Fruit fly (Drosophila melanogaster) whole organism, embryonic: ENCODE measurements around the gene Plod.
A peak's percentile ranks its signal among the peaks of the same experiment; 100 is the strongest.

Experiments used
- Atf6 ChIP-seq: fragments of 200-800 bp; sonication (Bioruptor generic); IDR thresholded peaks from 2 replicates; pipeline ENCODE4 v1.3.6; 2022; ENCODE audit warnings: missing biosample characterization, missing genetic modification characterization
- CG10543 ChIP-seq: fragments of 200-800 bp; sonication (Bioruptor generic); optimal IDR thresholded peaks from 3 replicates; lab custom pipeline; 2017; ENCODE audit warnings: missing biosample characterization, mild to moderate bottlenecking, missing genetic modification characterization, moderate library complexity
- CG1233 ChIP-seq: fragments of 200-800 bp; sonication (Bioruptor generic); optimal IDR thresholded peaks from 4 replicates; lab custom pipeline; 2018; ENCODE audit warnings: missing biosample characterization, mild to moderate bottlenecking, missing genetic modification characterization
- CG12391 ChIP-seq: fragments of 200-800 bp; sonication (Bioruptor generic); optimal IDR thresholded peaks from 3 replicates; lab custom pipeline; 2018; ENCODE audit warnings: missing biosample characterization, mild to moderate bottlenecking, missing genetic modification characterization, moderate library complexity
- CG13287 ChIP-seq: fragments of 200-800 bp; sonication (Bioruptor generic); IDR thresholded peaks from 2 replicates; pipeline ENCODE4 v1.3.6; 2022; ENCODE audit warnings: missing biosample characterization, missing genetic modification characterization; ENCODE audit not compliant: partially characterized antibody
- CG13775 ChIP-seq: fragments of 200-800 bp; sonication (Bioruptor generic); optimal IDR thresholded peaks from 3 replicates; lab custom pipeline; 2017; ENCODE audit warnings: missing biosample characterization, mild to moderate bottlenecking, missing genetic modification characterization
- CG15514 ChIP-seq: fragments of 200-800 bp; sonication (Bioruptor generic); optimal IDR thresholded peaks from 3 replicates; lab custom pipeline; 2017; ENCODE audit warnings: missing biosample characterization, missing genetic modification characterization, mild to moderate bottlenecking, moderate library complexity, missing genetic modification reagents
- CG17186 ChIP-seq: fragments of 200-800 bp; sonication (Bioruptor generic); optimal IDR thresholded peaks from 3 replicates; lab custom pipeline; 2017; ENCODE audit warnings: missing biosample characterization, missing genetic modification reagents, missing genetic modification characterization
- CG17361 ChIP-seq: fragments of 200-800 bp; sonication (Bioruptor generic); IDR thresholded peaks from 3 replicates; pipeline ENCODE4 v1.3.6; 2022; ENCODE audit warnings: missing biosample characterization, missing genetic modification characterization
- CG2875 ChIP-seq: fragments of 200-800 bp; sonication (Bioruptor generic); optimal IDR thresholded peaks from 2 replicates; lab custom pipeline; 2017; ENCODE audit warnings: missing biosample characterization, mild to moderate bottlenecking, missing genetic modification characterization, missing genetic modification reagents
- CG32772 ChIP-seq: fragments of 200-800 bp; sonication (Bioruptor generic); IDR thresholded peaks from 2 replicates; pipeline ENCODE4 v1.3.6; 2022; ENCODE audit warnings: missing biosample characterization, missing genetic modification characterization
- CG3281 ChIP-seq: fragments of 200-800 bp; sonication (Bioruptor generic); optimal IDR thresholded peaks from 3 replicates; lab custom pipeline; 2017; ENCODE audit warnings: missing biosample characterization, mild to moderate bottlenecking, missing genetic modification characterization
- CG3847 ChIP-seq: fragments of 200-800 bp; sonication (Bioruptor generic); IDR thresholded peaks from 2 replicates; pipeline ENCODE4 v1.3.6; 2022; ENCODE audit warnings: missing biosample characterization, missing genetic modification characterization
- CG4328 ChIP-seq: fragments of 200-800 bp; sonication (Bioruptor generic); optimal IDR thresholded peaks from 3 replicates; lab custom pipeline; 2017; ENCODE audit warnings: missing biosample characterization, missing genetic modification reagents, missing genetic modification characterization
- CG4424 ChIP-seq: fragments of 200-800 bp; sonication (Bioruptor generic); optimal IDR thresholded peaks from 3 replicates; lab custom pipeline; 2016; ENCODE audit warnings: missing biosample characterization, missing genetic modification characterization
- CG6654 ChIP-seq: fragments of 200-800 bp; sonication (Bioruptor generic); optimal IDR thresholded peaks from 2 replicates; lab custom pipeline; 2017; ENCODE audit warnings: missing biosample characterization, mild to moderate bottlenecking, missing genetic modification characterization
- CG6813 ChIP-seq: fragments of 200-800 bp; sonication (Bioruptor generic); optimal IDR thresholded peaks from 2 replicates; lab custom pipeline; 2017; ENCODE audit warnings: missing biosample characterization, missing genetic modification characterization, mild to moderate bottlenecking, moderate library complexity, missing genetic modification reagents
- CG7372 ChIP-seq: fragments of 200-800 bp; sonication (Bioruptor generic); IDR thresholded peaks from 2 replicates; pipeline ENCODE4 v1.3.6; 2022; ENCODE audit warnings: missing biosample characterization, missing genetic modification characterization
- CG7745 ChIP-seq: fragments of 200-800 bp; sonication (Bioruptor generic); optimal IDR thresholded peaks from 2 replicates; lab custom pipeline; 2018; ENCODE audit warnings: missing biosample characterization, mild to moderate bottlenecking, missing genetic modification characterization, moderate library complexity
- CG9817 ChIP-seq: fragments of 200-800 bp; sonication (Bioruptor generic); optimal IDR thresholded peaks from 2 replicates; lab custom pipeline; 2018; ENCODE audit warnings: missing biosample characterization, mild to moderate bottlenecking, missing genetic modification characterization, moderate library complexity
- CG9876 ChIP-seq: fragments of 200-800 bp; sonication (Bioruptor generic); optimal IDR thresholded peaks from 2 replicates; lab custom pipeline; 2016; ENCODE audit warnings: missing biosample characterization, missing genetic modification characterization
- Deaf1 ChIP-seq: fragments of 200-800 bp; optimal IDR thresholded peaks from 3 replicates; lab custom pipeline; 2019; ENCODE audit warnings: missing biosample characterization, mild to moderate bottlenecking, missing genetic modification characterization, moderate library complexity
- Dfd ChIP-seq, 2 experiments: fragments of >200 bp; optimal IDR thresholded peaks; 2 replicates each; lab custom pipeline; 2017; ENCODE audit warnings: missing biosample characterization in 2 of 2, missing genetic modification characterization in 2 of 2
- Doc3 ChIP-seq: fragments of 200-800 bp; sonication (Bioruptor generic); IDR thresholded peaks from 3 replicates; pipeline ENCODE4 v1.3.6; 2022; ENCODE audit warnings: missing biosample characterization, missing genetic modification characterization; ENCODE audit not compliant: partially characterized antibody
- Gsc ChIP-seq: fragments of 200-800 bp; sonication (Bioruptor generic); IDR thresholded peaks from 2 replicates; pipeline ENCODE4 v1.3.6; 2022; ENCODE audit warnings: missing biosample characterization, missing genetic modification characterization
- H15 ChIP-seq: fragments of 200-800 bp; sonication (Bioruptor generic); IDR thresholded peaks from 3 replicates; pipeline ENCODE4 v1.3.6; 2022; ENCODE audit warnings: missing biosample characterization, missing genetic modification characterization
- HLH3B ChIP-seq: fragments of 200-800 bp; sonication (Bioruptor generic); IDR thresholded peaks from 2 replicates; pipeline ENCODE4 v1.3.6; 2022; ENCODE audit warnings: missing biosample characterization, missing genetic modification characterization
- HmgD ChIP-seq: fragments of 200-800 bp; sonication (Bioruptor generic); optimal IDR thresholded peaks from 3 replicates; lab custom pipeline; 2016; ENCODE audit warnings: missing biosample characterization, missing genetic modification characterization
- NK7.1 ChIP-seq: fragments of 200-800 bp; sonication (Bioruptor generic); optimal IDR thresholded peaks from 3 replicates; lab custom pipeline; 2016; ENCODE audit warnings: missing biosample characterization, missing genetic modification characterization
- Optix ChIP-seq: fragments of 200-800 bp; sonication (Bioruptor generic); IDR thresholded peaks from 3 replicates; pipeline ENCODE4 v1.3.6; 2022; ENCODE audit warnings: missing biosample characterization, missing genetic modification characterization
- Sry-β ChIP-seq: fragments of 200-800 bp; sonication (Bioruptor generic); optimal IDR thresholded peaks from 2 replicates; lab custom pipeline; 2018; ENCODE audit warnings: missing biosample characterization, mild to moderate bottlenecking, missing genetic modification characterization, moderate library complexity
- Taf1 ChIP-seq: fragments of 200-800 bp; sonication (Bioruptor generic); IDR thresholded peaks from 2 replicates; pipeline ENCODE4 v1.3.6; 2022; ENCODE audit warnings: missing biosample characterization, missing genetic modification characterization
- ab ChIP-seq: fragments of 200-800 bp; sonication (Bioruptor generic); optimal IDR thresholded peaks from 2 replicates; lab custom pipeline; 2016; ENCODE audit warnings: missing biosample characterization, missing genetic modification characterization
- al ChIP-seq: fragments of 200-800 bp; sonication (Bioruptor generic); IDR thresholded peaks from 2 replicates; pipeline ENCODE4 v1.3.6; 2022; ENCODE audit warnings: missing biosample characterization, missing genetic modification characterization
- ara ChIP-seq: fragments of 200-800 bp; sonication (Bioruptor generic); IDR thresholded peaks from 2 replicates; pipeline ENCODE4 v1.3.6; 2022; ENCODE audit warnings: missing biosample characterization, missing genetic modification characterization
- bbx ChIP-seq: fragments of 200-800 bp; sonication (Bioruptor generic); IDR thresholded peaks from 2 replicates; pipeline ENCODE4 v1.3.6; 2022; ENCODE audit warnings: missing biosample characterization, missing genetic modification characterization; ENCODE audit not compliant: partially characterized antibody
- cg ChIP-seq: fragments of 200-800 bp; sonication (Bioruptor generic); optimal IDR thresholded peaks from 3 replicates; lab custom pipeline; 2019; ENCODE audit warnings: missing biosample characterization, mild to moderate bottlenecking, missing genetic modification characterization, moderate library complexity
- chn ChIP-seq: fragments of 200-800 bp; sonication (Bioruptor generic); optimal IDR thresholded peaks from 2 replicates; lab custom pipeline; 2016; ENCODE audit warnings: missing biosample characterization, missing genetic modification characterization
- crp ChIP-seq, 2 experiments: fragments of 200-800 bp; sonication (Bioruptor generic); optimal IDR thresholded peaks; 2 replicates in 1 of 2; 3 replicates in 1 of 2; lab custom pipeline; 2017; ENCODE audit warnings: missing biosample characterization in 2 of 2, missing genetic modification characterization in 2 of 2, mild to moderate bottlenecking in 1 of 2, moderate library complexity in 1 of 2
- dysf ChIP-seq: fragments of 200-800 bp; sonication (Bioruptor generic); IDR thresholded peaks from 3 replicates; pipeline ENCODE4 v1.3.6; 2022; ENCODE audit warnings: missing biosample characterization, missing genetic modification characterization
- grn ChIP-seq: fragments of 200-800 bp; sonication (Bioruptor generic); optimal IDR thresholded peaks from 3 replicates; lab custom pipeline; 2017; ENCODE audit warnings: missing biosample characterization, missing genetic modification characterization
- gro ChIP-seq: fragments of 200-800 bp; sonication (Bioruptor generic); optimal IDR thresholded peaks from 2 replicates; lab custom pipeline; 2016; ENCODE audit warnings: missing biosample characterization, missing genetic modification characterization
- ind ChIP-seq: fragments of 200-800 bp; sonication (Bioruptor generic); optimal IDR thresholded peaks from 3 replicates; lab custom pipeline; 2016; ENCODE audit warnings: missing biosample characterization, missing genetic modification characterization
- kni ChIP-seq: fragments of 200-800 bp; sonication (Bioruptor generic); optimal IDR thresholded peaks from 3 replicates; lab custom pipeline; 2017; ENCODE audit warnings: mild to moderate bottlenecking, missing biosample characterization, missing genetic modification reagents, missing genetic modification characterization
- nmo ChIP-seq: fragments of 200-800 bp; sonication (Bioruptor generic); optimal IDR thresholded peaks from 2 replicates; lab custom pipeline; 2018; ENCODE audit warnings: missing biosample characterization, mild to moderate bottlenecking, missing genetic modification characterization, moderate library complexity
- odd ChIP-seq: fragments of 200-800 bp; sonication (Bioruptor generic); optimal IDR thresholded peaks from 2 replicates; lab custom pipeline; 2017; ENCODE audit warnings: missing biosample characterization, mild to moderate bottlenecking, missing genetic modification characterization
- slbo ChIP-seq: fragments of 200-800 bp; sonication (Bioruptor generic); IDR thresholded peaks from 2 replicates; pipeline ENCODE4 v1.3.6; 2022; ENCODE audit warnings: missing biosample characterization, missing genetic modification characterization
- ssp ChIP-seq: fragments of 200-800 bp; sonication (Bioruptor generic); IDR thresholded peaks from 2 replicates; pipeline ENCODE4 v1.3.6; 2022; ENCODE audit warnings: missing biosample characterization, missing genetic modification characterization
- tx ChIP-seq: fragments of 200-800 bp; sonication (Bioruptor generic); optimal IDR thresholded peaks from 2 replicates; lab custom pipeline; 2016; ENCODE audit warnings: missing biosample characterization, missing genetic modification characterization
- vnd ChIP-seq: fragments of 200-800 bp; sonication (Bioruptor generic); IDR thresholded peaks from 3 replicates; pipeline ENCODE4 v1.3.6; 2022; ENCODE audit warnings: missing biosample characterization, missing genetic modification characterization; ENCODE audit not compliant: partially characterized antibody
- wdn ChIP-seq: fragments of 200-800 bp; sonication (Bioruptor generic); IDR thresholded peaks from 2 replicates; pipeline ENCODE4 v1.3.6; 2022; ENCODE audit warnings: missing biosample characterization, missing genetic modification characterization
- zfh2 ChIP-seq: fragments of 200-800 bp; sonication (Bioruptor generic); optimal IDR thresholded peaks from 2 replicates; lab custom pipeline; 2016; ENCODE audit warnings: missing biosample characterization, missing genetic modification characterization

Gene Plod

dm6 chr3L:11248303-11248702, 42.5 kb upstream of the Plod start (continued):
- no peak for TF ChIP-seq CG13775 (GFP tag; lab: Kevin White, UChicago)
- no peak for TF ChIP-seq Optix (GFP tag; lab: Robert Waterston, UW)
- no peak for TF ChIP-seq HmgD
- no peak for TF ChIP-seq wdn (GFP tag; lab: Robert Waterston, UW)
- peak; percentile 34; the same call in 1 of the 2 replicates for TF ChIP-seq Atf6 (GFP tag; lab: Robert Waterston, UW)
- no peak for TF ChIP-seq CG1233 (GFP tag; lab: Kevin White, UChicago)
- no peak for TF ChIP-seq CG4424
- no peak for TF ChIP-seq ind (GFP tag; lab: Kevin White, UChicago)
- TF ChIP-seq CG9817 (tag; lab: Kevin White, UChicago): no peak
- TF ChIP-seq vnd (GFP tag; lab: Robert Waterston, UW): no peak
- no peak for TF ChIP-seq Gsc (GFP tag; lab: Robert Waterston, UW)
- TF ChIP-seq ab (GFP tag; lab: Kevin White, UChicago): no peak
- TF ChIP-seq bbx (GFP tag; lab: Robert Waterston, UW): no peak; the same call in 1 of the 2 replicates
- no peak for TF ChIP-seq CG32772
- TF ChIP-seq chn (GFP tag; lab: Kevin White, UChicago): no peak
- no peak for TF ChIP-seq ssp (GFP tag; lab: Robert Waterston, UW)
- no peak for TF ChIP-seq nmo (GFP tag; lab: Kevin White, UChicago)
- no peak for TF ChIP-seq odd
- TF ChIP-seq CG10543 (GFP tag; lab: Kevin White, UChicago): no peak
- TF ChIP-seq H15 (GFP tag; lab: Robert Waterston, UW): no peak
- no peak for TF ChIP-seq Taf1
- 0 out of 3 replicates have a peak, but pooled peaks have one; percentile 11 for TF ChIP-seq CG17361 (GFP tag; lab: Robert Waterston, UW)
- no peak for TF ChIP-seq cg
- no peak for TF ChIP-seq gro (GFP tag; lab: Kevin White, UChicago)
- no peak for TF ChIP-seq CG3847 (GFP tag; lab: Robert Waterston, UW)
- no peak for TF ChIP-seq CG13287
- TF ChIP-seq slbo (GFP tag; lab: Robert Waterston, UW): no peak
- TF ChIP-seq CG2875: no peak
- no peak for TF ChIP-seq CG6813 (GFP tag; lab: Kevin White, UChicago)
- TF ChIP-seq grn: no peak
- TF ChIP-seq CG7372: no peak
- no peak for TF ChIP-seq crp (GFP tag; optimal IDR thresholded peaks at IDR 0.05; lab: Kevin White, UChicago)
- peak; percentile 15 for TF ChIP-seq CG15514 (GFP tag; lab: Kevin White, UChicago)
- no peak for TF ChIP-seq NK7.1 (GFP tag; lab: Kevin White, UChicago)
- TF ChIP-seq CG9876 (GFP tag; lab: Kevin White, UChicago): no peak
- no peak for TF ChIP-seq Sry-β (GFP tag; lab: Kevin White, UChicago)
- no peak for TF ChIP-seq HLH3B (GFP tag; lab: Robert Waterston, UW)
- peak; percentile 9 for TF ChIP-seq Deaf1 (tag; lab: Kevin White, UChicago)
- TF ChIP-seq CG12391 (tag; lab: Kevin White, UChicago): no peak
- TF ChIP-seq CG17186 (GFP tag; lab: Kevin White, UChicago): no peak
- TF ChIP-seq CG3281 (GFP tag; lab: Kevin White, UChicago): peak; percentile 47
- TF ChIP-seq CG7745 (tag; lab: Kevin White, UChicago): no peak
- TF ChIP-seq kni (GFP tag; lab: Kevin White, UChicago): no peak
- no peak for TF ChIP-seq tx (GFP tag; lab: Kevin White, UChicago)
- TF ChIP-seq CG4328 (GFP tag; lab: Kevin White, UChicago): no peak
- no peak for TF ChIP-seq al (GFP tag; lab: Robert Waterston, UW)
- no peak for TF ChIP-seq ara (GFP tag; lab: Robert Waterston, UW)
- no peak for TF ChIP-seq Dfd (GFP tag; optimal IDR thresholded peaks at IDR 0.05; lab: Kevin White, UChicago)
- TF ChIP-seq CG6654: no peak
- peak; percentile 21; the same call in 1 of the 3 replicates for TF ChIP-seq dysf (GFP tag; lab: Robert Waterston, UW)
- TF ChIP-seq zfh2 (GFP tag; lab: Kevin White, UChicago): no peak
- TF ChIP-seq Doc3 (GFP tag; lab: Robert Waterston, UW): no peak
